Worm (Caenorhabditis elegans): ENCODE measurements around the gene EGAP2.2.

DNA sequence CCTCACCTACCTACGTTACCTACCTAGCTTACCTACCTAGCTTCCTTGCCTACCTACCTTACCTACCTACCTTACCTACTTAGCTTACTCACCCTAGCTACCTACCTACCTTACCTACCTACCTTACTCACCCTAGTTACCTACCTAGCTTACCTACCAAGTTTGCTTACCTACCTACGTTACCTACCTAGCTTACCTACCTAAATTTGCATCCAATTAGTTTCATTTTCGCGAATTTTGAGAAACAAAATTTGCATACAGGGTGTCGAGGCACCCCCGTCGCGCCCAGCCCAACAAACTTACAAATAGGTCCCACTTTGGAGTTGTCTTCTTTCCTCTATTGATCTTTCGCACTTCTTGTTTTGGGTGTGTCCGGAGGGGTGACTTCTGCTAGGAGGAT, 39.3 kb downstream of the EGAP2.2 start:
- no peak for TF ChIP-seq ama-1 (optimal IDR thresholded peaks at IDR 0.05)
- TF ChIP-seq nfya-1 (tag; optimal IDR thresholded peaks at IDR 0.05; ENCODE audit: insufficient read depth): no peak
- TF ChIP-seq unc-62 (GFP tag; optimal IDR thresholded peaks at IDR 0.05): no peak
- TF ChIP-seq ceh-82 (tag; optimal IDR thresholded peaks at IDR 0.05): no peak
- TF ChIP-seq nhr-77 (tag; optimal IDR thresholded peaks at IDR 0.05): no peak
- TF ChIP-seq daf-12 (tag; optimal IDR thresholded peaks at IDR 0.05): no peak
- TF ChIP-seq pqm-1 (tag; optimal IDR thresholded peaks at IDR 0.05): no peak
- TF ChIP-seq sea-2 (GFP tag; optimal IDR thresholded peaks at IDR 0.05): no peak
- TF ChIP-seq mdl-1 (tag; optimal IDR thresholded peaks at IDR 0.05): no peak
- TF ChIP-seq R02D3.7 (tag; optimal IDR thresholded peaks at IDR 0.05): no peak
- TF ChIP-seq snpc-4 (tag; optimal IDR thresholded peaks at IDR 0.05): no peak
- no peak for TF ChIP-seq nhr-12 (tag; optimal IDR thresholded peaks at IDR 0.05)
